Fruit fly (Drosophila melanogaster): ENCODE measurements around the gene CG13760.

DNA sequence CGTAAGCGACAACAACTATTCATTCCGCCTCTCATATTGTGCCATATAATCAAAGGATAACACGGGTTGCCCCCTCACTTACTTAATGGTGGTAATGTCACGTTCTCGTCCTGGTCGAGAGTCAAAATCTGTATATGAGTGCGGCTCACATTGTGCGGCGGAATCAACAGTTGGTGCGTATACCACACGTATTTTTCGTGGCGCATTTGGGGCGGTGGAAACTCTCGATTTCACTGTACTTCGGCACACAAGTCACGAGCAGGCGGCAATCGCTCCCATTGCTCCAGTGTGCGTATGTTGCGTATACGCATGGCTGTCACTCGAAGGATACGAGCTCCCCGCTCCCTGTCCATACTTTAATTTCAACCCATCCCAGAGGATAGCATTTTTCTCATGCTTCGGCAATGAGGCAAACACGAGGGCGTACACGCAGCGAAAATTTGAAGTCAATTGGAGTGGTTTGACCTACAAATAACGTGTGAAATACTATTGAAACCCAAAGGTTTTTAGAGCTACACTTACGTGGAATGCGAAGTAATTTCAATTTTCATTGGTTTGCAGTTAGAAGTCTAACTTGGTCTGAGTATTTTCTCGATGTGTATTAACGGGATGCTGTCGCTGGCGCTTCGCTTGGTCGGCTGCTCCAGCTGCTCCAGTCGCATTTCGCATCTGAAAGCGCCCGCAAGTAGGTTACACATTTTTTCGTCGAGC is 3.6 kb downstream of the CG13760 start:
- TF ChIP-seq usp (GFP tag; optimal IDR thresholded peaks at IDR 0.05) (no peak), pan (optimal IDR thresholded peaks at IDR 0.05) (no peak), Dll (optimal IDR thresholded peaks at IDR 0.05) (no peak), psq (optimal IDR thresholded peaks at IDR 0.05) (no peak)
